Worm (Caenorhabditis elegans) whole organism, midembryonic: ENCODE measurements around the gene C15F1.5.

Experiments
- T22C8.4 ChIP-seq: fragments of 200-800 bp; sonication (Bioruptor generic); IDR thresholded peaks from 2 replicates; pipeline ENCODE4 v1.3.6; 2022; ENCODE audit warnings: missing genetic modification characterization, missing compliant biosample characterization
- ztf-29 ChIP-seq: fragments of 200-800 bp; sonication (Bioruptor generic); IDR thresholded peaks from 2 replicates; pipeline ENCODE4 v1.3.6; 2022; ENCODE audit warnings: missing genetic modification reagents, missing genetic modification characterization, missing compliant biosample characterization

DNA sequence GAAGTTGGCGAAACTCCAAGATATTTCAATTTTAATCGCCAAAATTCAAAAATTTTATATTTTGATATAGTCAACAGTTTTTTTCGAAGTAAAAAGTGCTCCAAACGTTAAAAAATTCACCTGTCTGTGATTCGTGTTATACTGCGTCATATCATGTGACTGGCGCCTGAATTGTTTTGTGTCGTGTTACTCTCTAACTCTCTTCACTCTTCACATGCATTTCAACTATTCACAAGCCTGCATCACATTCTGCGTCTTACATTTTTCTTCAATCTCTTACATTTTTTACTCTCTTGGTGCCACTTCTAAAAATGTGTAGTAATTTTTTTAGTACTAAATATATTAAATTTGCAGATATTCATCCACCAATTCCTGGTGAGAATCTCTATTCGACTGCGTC lies 42.0 kb downstream of the C15F1.5 start, which contains the start of gene flcn-1:
- no peak for TF ChIP-seq ztf-29 (GFP tag; lab: Robert Waterston, UW)
- no peak for TF ChIP-seq T22C8.4 (GFP tag; lab: Robert Waterston, UW)
